Fruit fly (Drosophila melanogaster) whole organism, pupa: Measurements from ENCODE around the gene CG5665.
A peak's percentile ranks its signal among the peaks of the same experiment; 100 is the strongest.

Experiments used
- CG10348 ChIP-seq: fragments of 200-800 bp; sonication (Bioruptor generic); IDR thresholded peaks from 2 replicates; pipeline ENCODE4 v1.3.6; 2022; ENCODE audit warnings: missing biosample characterization, missing genetic modification characterization
- CG12605 ChIP-seq: fragments of 200-800 bp; sonication (Bioruptor generic); IDR thresholded peaks from 2 replicates; pipeline ENCODE4 v1.3.6; 2022; ENCODE audit warnings: missing biosample characterization, missing genetic modification characterization
- CG13204 ChIP-seq: fragments of 200-800 bp; sonication (Bioruptor generic); optimal IDR thresholded peaks from 2 replicates; lab custom pipeline; 2018; ENCODE audit warnings: missing biosample characterization, mild to moderate bottlenecking, missing genetic modification characterization, moderate library complexity
- CG14655 ChIP-seq: fragments of 200-800 bp; sonication (Bioruptor generic); optimal IDR thresholded peaks from 3 replicates; lab custom pipeline; 2017; ENCODE audit warnings: mild to moderate bottlenecking, missing biosample characterization, missing genetic modification reagents, missing genetic modification characterization
- CG15710 ChIP-seq: fragments of 200-800 bp; sonication (Bioruptor generic); optimal IDR thresholded peaks from 2 replicates; lab custom pipeline; 2018; ENCODE audit warnings: missing biosample characterization, mild to moderate bottlenecking, missing genetic modification characterization, moderate library complexity
- CG17806 ChIP-seq: fragments of 200-800 bp; sonication (Bioruptor generic); optimal IDR thresholded peaks from 2 replicates; lab custom pipeline; 2018; ENCODE audit warnings: missing biosample characterization, mild to moderate bottlenecking, missing genetic modification characterization, moderate library complexity
- CG32121 ChIP-seq: fragments of 200-800 bp; sonication (Bioruptor generic); IDR thresholded peaks from 2 replicates; pipeline ENCODE4 v1.3.6; 2022; ENCODE audit warnings: missing biosample characterization, missing genetic modification characterization
- CG34367 ChIP-seq: fragments of 200-800 bp; sonication (Bioruptor generic); optimal IDR thresholded peaks from 2 replicates; lab custom pipeline; 2018; ENCODE audit warnings: missing biosample characterization, mild to moderate bottlenecking, missing genetic modification characterization
- CG4496 ChIP-seq: fragments of 200-800 bp; sonication (Bioruptor generic); IDR thresholded peaks from 3 replicates; pipeline ENCODE4 v1.3.6; 2022; ENCODE audit warnings: missing biosample characterization, missing genetic modification characterization
- CG8159 ChIP-seq: fragments of 200-800 bp; sonication (Bioruptor generic); optimal IDR thresholded peaks from 3 replicates; lab custom pipeline; 2018; ENCODE audit warnings: missing biosample characterization, mild to moderate bottlenecking, missing genetic modification characterization, moderate library complexity
- CG8301 ChIP-seq: fragments of 200-800 bp; sonication (Bioruptor generic); optimal IDR thresholded peaks from 2 replicates; lab custom pipeline; 2018; ENCODE audit warnings: missing biosample characterization, mild to moderate bottlenecking, missing genetic modification characterization
- CG9948 ChIP-seq: fragments of 200-800 bp; sonication (Bioruptor generic); optimal IDR thresholded peaks from 2 replicates; lab custom pipeline; 2018; ENCODE audit warnings: missing biosample characterization, mild to moderate bottlenecking, missing genetic modification characterization, moderate library complexity
- D1 ChIP-seq: fragments of 200-800 bp; sonication (Bioruptor generic); optimal IDR thresholded peaks from 2 replicates; lab custom pipeline; 2018; ENCODE audit warnings: missing biosample characterization, mild to moderate bottlenecking, missing genetic modification characterization, moderate library complexity
- EcR ChIP-seq: fragments of 200-800 bp; sonication (Bioruptor generic); optimal IDR thresholded peaks from 3 replicates; lab custom pipeline; 2019; ENCODE audit warnings: missing biosample characterization, missing genetic modification characterization, mild to moderate bottlenecking, moderate library complexity, missing genetic modification reagents
- Ets98B ChIP-seq: fragments of 200-800 bp; sonication (Bioruptor generic); IDR thresholded peaks from 2 replicates; pipeline ENCODE4 v1.3.6; 2022; ENCODE audit warnings: missing biosample characterization, missing genetic modification characterization
- Pif1A ChIP-seq: fragments of 200-800 bp; sonication (Bioruptor generic); optimal IDR thresholded peaks from 3 replicates; lab custom pipeline; 2016; ENCODE audit warnings: missing biosample characterization, missing genetic modification characterization
- Pif1B ChIP-seq: fragments of 200-800 bp; sonication (Bioruptor generic); optimal IDR thresholded peaks from 3 replicates; lab custom pipeline; 2016; ENCODE audit warnings: missing biosample characterization, missing genetic modification characterization
- Snoo ChIP-seq: fragments of 200-800 bp; sonication (Bioruptor generic); optimal IDR thresholded peaks from 3 replicates; lab custom pipeline; 2017; ENCODE audit warnings: missing biosample characterization, mild to moderate bottlenecking, missing genetic modification characterization, inconsistent platforms
- fd96Ca ChIP-seq: fragments of 200-800 bp; sonication (Bioruptor generic); IDR thresholded peaks from 3 replicates; pipeline ENCODE4 v1.3.6; 2022; ENCODE audit warnings: missing biosample characterization, missing genetic modification characterization
- gl ChIP-seq: fragments of 200-800 bp; sonication (Bioruptor generic); optimal IDR thresholded peaks from 2 replicates; lab custom pipeline; 2018; ENCODE audit warnings: missing biosample characterization, mild to moderate bottlenecking, missing genetic modification characterization
- rn ChIP-seq: fragments of 200-800 bp; sonication (Bioruptor generic); IDR thresholded peaks from 2 replicates; pipeline ENCODE4 v1.3.6; 2022; ENCODE audit warnings: missing biosample characterization, missing genetic modification characterization

The CG5665 gene

DNA sequence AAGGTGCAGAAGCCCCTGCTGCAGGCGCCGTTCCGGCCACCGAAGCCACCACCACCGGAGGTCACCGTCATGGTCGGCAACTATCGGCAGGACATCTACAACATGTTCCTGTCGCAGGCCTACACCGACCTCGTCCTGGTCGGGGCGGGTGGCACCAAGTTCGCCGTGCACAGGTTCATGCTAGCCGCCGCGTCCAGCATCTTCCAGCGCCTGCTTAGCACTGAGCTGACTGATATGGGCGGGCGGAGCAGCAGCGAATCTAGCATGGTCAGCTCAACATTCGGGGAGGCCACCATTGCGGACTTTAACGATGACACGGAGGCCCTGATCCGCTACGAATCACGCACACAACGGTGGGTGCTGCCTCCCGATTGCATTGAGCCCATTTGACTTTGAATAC is 21.2 kb downstream of the CG5665 start:
- TF ChIP-seq rn (GFP tag; lab: Robert Waterston, UW) (no peak), D1 (no peak), CG34367 (tag; lab: Kevin White, UChicago) (no peak), EcR (GFP tag; lab: Kevin White, UChicago) (no peak), CG12605 (GFP tag; lab: Robert Waterston, UW) (no peak), Ets98B (GFP tag; lab: Robert Waterston, UW) (no peak), gl (no peak), Pif1A (GFP tag; lab: Kevin White, UChicago) (no peak), CG4496 (no peak), CG15710 (tag; lab: Kevin White, UChicago) (no peak), CG32121 (GFP tag; lab: Robert Waterston, UW) (no peak), Pif1B (GFP tag; lab: Kevin White, UChicago) (no peak), fd96Ca (no peak)

- TF ChIP-seq CG9948 (peak; percentile 61), CG10348 (GFP tag; lab: Robert Waterston, UW) (no peak), rn (GFP tag; lab: Robert Waterston, UW) (no peak), EcR (GFP tag; lab: Kevin White, UChicago) (no peak), CG15710 (tag; lab: Kevin White, UChicago) (peak; percentile 69), CG8301 (peak; percentile 59), Ets98B (GFP tag; lab: Robert Waterston, UW) (no peak), CG4496 (0 out of 3 replicates have a peak, but pooled peaks have one; percentile 55), fd96Ca (no peak), CG14655 (GFP tag; lab: Kevin White, UChicago) (no peak), CG12605 (GFP tag; lab: Robert Waterston, UW) (no peak), Pif1A (GFP tag; lab: Kevin White, UChicago) (no peak), CG13204 (GFP tag; lab: Kevin White, UChicago) (no peak), CG8159 (tag; lab: Kevin White, UChicago) (peak; percentile 75), Pif1B (GFP tag; lab: Kevin White, UChicago) (peak; percentile 5), CG17806 (tag; lab: Kevin White, UChicago) (peak; percentile 57), CG34367 (tag; lab: Kevin White, UChicago) (peak; percentile 36), Snoo (tag; lab: Kevin White, UChicago) (peak; percentile 64), gl (no peak), CG32121 (GFP tag; lab: Robert Waterston, UW) (peak; percentile 49; the same call in 1 of the 2 replicates), D1 (peak; percentile 68)
Observed at dm6 chr3L:20384086-20384810, 25.9 kb downstream of the CG5665 start, which contains the start of the genes CG5498 and fbl. Gene CG5498 (minus strand): TSS chr3L:20384109. Gene fbl (plus strand): TSS chr3L:20384429.

dm6 chr3L:20385006-20385405 is 26.7 kb downstream of the CG5665 start:
- TF ChIP-seq CG12605 (GFP tag; lab: Robert Waterston, UW) (no peak), Ets98B (GFP tag; lab: Robert Waterston, UW) (no peak), CG14655 (GFP tag; lab: Kevin White, UChicago) (no peak), rn (GFP tag; lab: Robert Waterston, UW) (no peak), CG10348 (GFP tag; lab: Robert Waterston, UW) (no peak), D1 (no peak), CG32121 (GFP tag; lab: Robert Waterston, UW) (no peak), Pif1B (GFP tag; lab: Kevin White, UChicago) (no peak), CG9948 (no peak), EcR (GFP tag; lab: Kevin White, UChicago) (no peak), gl (no peak), CG8301 (no peak), CG34367 (tag; lab: Kevin White, UChicago) (no peak), fd96Ca (no peak), Pif1A (GFP tag; lab: Kevin White, UChicago) (no peak)

DNA sequence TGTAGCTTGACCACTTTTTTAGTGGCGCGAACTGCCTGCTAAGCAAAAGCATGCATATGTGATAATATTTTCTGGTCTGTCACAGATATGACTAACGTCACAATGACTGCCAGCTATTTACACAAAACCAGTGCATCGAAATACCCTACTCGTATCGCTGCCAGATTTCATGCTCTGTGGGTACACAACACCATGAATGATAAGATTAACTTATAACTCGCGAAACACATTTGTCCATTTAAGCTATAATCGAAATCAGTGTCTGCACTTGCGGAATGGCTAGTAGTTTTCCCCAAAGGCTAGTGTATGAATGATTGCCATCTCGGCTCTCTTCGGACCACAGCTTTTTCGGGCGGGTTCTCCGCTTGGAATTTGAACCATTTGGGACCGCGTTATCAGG is 27.1 kb downstream of the CG5665 start:
- no peak for TF ChIP-seq CG4496
- TF ChIP-seq EcR (GFP tag; lab: Kevin White, UChicago) = peak; percentile 15

DNA sequence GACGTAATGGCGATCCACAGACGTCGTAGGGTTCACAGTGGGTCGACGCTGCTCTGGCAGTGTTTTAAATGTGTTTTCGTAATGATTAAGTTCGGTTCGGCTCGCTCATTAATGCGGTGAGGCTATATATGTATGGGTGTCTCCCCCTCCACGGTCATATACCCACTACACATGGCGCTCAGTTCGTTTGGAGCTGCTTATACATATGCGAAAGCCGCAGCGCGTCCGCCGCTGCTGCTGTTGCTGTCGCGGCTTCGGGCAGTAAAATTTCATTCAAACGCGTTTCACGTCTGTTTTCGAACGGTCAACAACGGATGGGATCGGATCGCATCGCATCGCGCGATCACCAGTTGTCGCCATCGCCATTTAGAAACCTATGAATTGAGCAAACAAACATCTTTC is 27.7 kb downstream of the CG5665 start:
- TF ChIP-seq CG13204 (GFP tag; lab: Kevin White, UChicago) (peak; percentile 87), EcR (GFP tag; lab: Kevin White, UChicago) (peak; percentile 57), CG15710 (tag; lab: Kevin White, UChicago) (no peak), Ets98B (GFP tag; lab: Robert Waterston, UW) (no peak), CG32121 (GFP tag; lab: Robert Waterston, UW) (no peak), Snoo (tag; lab: Kevin White, UChicago) (no peak), CG8301 (no peak), gl (no peak), CG8159 (tag; lab: Kevin White, UChicago) (no peak), CG14655 (GFP tag; lab: Kevin White, UChicago) (no peak), CG34367 (tag; lab: Kevin White, UChicago) (no peak), CG12605 (GFP tag; lab: Robert Waterston, UW) (no peak), D1 (no peak)
